Worm (Caenorhabditis elegans) whole organism, L2 larva: ENCODE data around the gene clec-238.

ENCODE experiments used
- C34F6.9 ChIP-seq: fragments of 150-350 bp; optimal IDR thresholded peaks from 2 replicates; lab custom pipeline; 2014; ENCODE audit warnings: missing biosample characterization, missing genetic modification characterization
- F13H6.1 ChIP-seq: sonication (generic microtip); optimal IDR thresholded peaks from 2 replicates; lab custom pipeline; 2016; ENCODE audit warnings: missing genetic modification characterization, missing compliant biosample characterization
- Y55F3AM.14 ChIP-seq: fragments of 200-800 bp; sonication (Bioruptor generic); optimal IDR thresholded peaks from 2 replicates; lab custom pipeline; 2018; ENCODE audit warnings: mild to moderate bottlenecking, missing genetic modification characterization, missing compliant biosample characterization
- alr-1 ChIP-seq: fragments of 150-350 bp; optimal IDR thresholded peaks from 2 replicates; lab custom pipeline; 2014; ENCODE audit warnings: missing biosample characterization, missing genetic modification characterization
- aly-2 ChIP-seq: fragments of 150-350 bp; optimal IDR thresholded peaks from 2 replicates; lab custom pipeline; 2014; ENCODE audit warnings: missing biosample characterization, missing genetic modification characterization
- ama-1 ChIP-seq: fragments of 150-350 bp; optimal IDR thresholded peaks from 2 replicates; lab custom pipeline; 2018; ENCODE audit warnings: inconsistent platforms
- blmp-1 ChIP-seq: sonication (generic microtip); optimal IDR thresholded peaks from 2 replicates; lab custom pipeline; 2017; ENCODE audit warnings: missing genetic modification characterization, mild to moderate bottlenecking, missing compliant biosample characterization, antibody characterized with exemption, moderate library complexity; ENCODE audit not compliant: insufficient read depth
- ceh-16 ChIP-seq: fragments of 150-350 bp; optimal IDR thresholded peaks from 2 replicates; lab custom pipeline; 2014; ENCODE audit warnings: missing biosample characterization, missing genetic modification characterization
- ceh-82 ChIP-seq: fragments of 150-350 bp; optimal IDR thresholded peaks from 2 replicates; lab custom pipeline; 2014; ENCODE audit warnings: missing biosample characterization, missing genetic modification characterization
- crh-2 ChIP-seq: sonication (generic microtip); optimal IDR thresholded peaks from 2 replicates; lab custom pipeline; 2017; ENCODE audit warnings: missing biosample characterization, missing genetic modification characterization
- egl-27 ChIP-seq: sonication (generic microtip); optimal IDR thresholded peaks from 3 replicates; lab custom pipeline; 2017; ENCODE audit warnings: missing biosample characterization, missing genetic modification reagents, missing genetic modification characterization
- elt-1 ChIP-seq: fragments of 150-350 bp; optimal IDR thresholded peaks from 2 replicates; lab custom pipeline; 2014; ENCODE audit warnings: missing biosample characterization, missing genetic modification characterization
- fos-1 ChIP-seq: fragments of 150-350 bp; optimal IDR thresholded peaks from 2 replicates; lab custom pipeline; 2014; ENCODE audit warnings: missing biosample characterization, missing genetic modification characterization
- gmeb-1 ChIP-seq: fragments of 150-350 bp; optimal IDR thresholded peaks from 2 replicates; lab custom pipeline; 2014; ENCODE audit warnings: missing biosample characterization, missing genetic modification characterization
- lin-39 ChIP-seq: fragments of 150-350 bp; optimal IDR thresholded peaks from 2 replicates; lab custom pipeline; 2014; ENCODE audit warnings: missing biosample characterization, missing genetic modification reagents, missing genetic modification characterization
- lsy-2 ChIP-seq, 2 experiments: fragments of 150-350 bp in 1 of 2; sonication (generic microtip) in 1 of 2; optimal IDR thresholded peaks; 2 replicates each; lab custom pipeline; 2014 to 2017; ENCODE audit warnings: missing biosample characterization in 2 of 2, missing genetic modification characterization in 2 of 2
- mab-5 ChIP-seq: fragments of 150-350 bp; optimal IDR thresholded peaks from 2 replicates; lab custom pipeline; 2014; ENCODE audit warnings: missing biosample characterization, missing genetic modification characterization
- mdl-1 ChIP-seq, 2 experiments: fragments of 150-350 bp in 1 of 2; sonication (generic microtip) in 1 of 2; optimal IDR thresholded peaks; 2 replicates each; lab custom pipeline; 2017; ENCODE audit warnings: missing biosample characterization in 2 of 2, missing genetic modification characterization in 2 of 2
- nhr-10 ChIP-seq: sonication (generic microtip); optimal IDR thresholded peaks from 2 replicates; lab custom pipeline; 2017; ENCODE audit warnings: missing biosample characterization, missing genetic modification characterization
- nhr-11 ChIP-seq: fragments of 150-350 bp; optimal IDR thresholded peaks from 2 replicates; lab custom pipeline; 2014; ENCODE audit warnings: missing biosample characterization, missing genetic modification characterization
- nhr-129 ChIP-seq: fragments of 150-350 bp; optimal IDR thresholded peaks from 2 replicates; lab custom pipeline; 2014; ENCODE audit warnings: missing biosample characterization, missing genetic modification characterization
- nhr-21 ChIP-seq: fragments of 150-350 bp; optimal IDR thresholded peaks from 2 replicates; lab custom pipeline; 2014; ENCODE audit warnings: missing biosample characterization, missing genetic modification characterization
- nhr-23 ChIP-seq: fragments of 150-350 bp; optimal IDR thresholded peaks from 2 replicates; lab custom pipeline; 2014; ENCODE audit warnings: missing biosample characterization, missing genetic modification reagents, missing genetic modification characterization
- nhr-237 ChIP-seq: fragments of 150-350 bp; optimal IDR thresholded peaks from 2 replicates; lab custom pipeline; 2014; ENCODE audit warnings: missing biosample characterization, missing genetic modification characterization
- nhr-6 ChIP-seq: fragments of 150-350 bp; optimal IDR thresholded peaks from 2 replicates; lab custom pipeline; 2014; ENCODE audit warnings: missing biosample characterization, missing genetic modification characterization
- nhr-77 ChIP-seq: fragments of 150-350 bp; optimal IDR thresholded peaks from 2 replicates; lab custom pipeline; 2014; ENCODE audit warnings: missing biosample characterization, missing genetic modification characterization
- peb-1 ChIP-seq: fragments of 150-350 bp; optimal IDR thresholded peaks from 2 replicates; lab custom pipeline; 2014; ENCODE audit warnings: missing biosample characterization, missing genetic modification characterization
- sem-4 ChIP-seq: fragments of 150-350 bp; optimal IDR thresholded peaks from 2 replicates; lab custom pipeline; 2014; ENCODE audit warnings: missing biosample characterization, missing genetic modification reagents, missing genetic modification characterization
- skn-1 ChIP-seq: sonication (generic microtip); optimal IDR thresholded peaks from 2 replicates; lab custom pipeline; 2017; ENCODE audit warnings: missing biosample characterization, missing genetic modification characterization
- sma-3 ChIP-seq: sonication (generic microtip); optimal IDR thresholded peaks from 2 replicates; lab custom pipeline; 2016; ENCODE audit warnings: missing genetic modification reagents, missing genetic modification characterization, missing compliant biosample characterization
- sma-9 ChIP-seq, 2 experiments: fragments of 150-350 bp in 1 of 2; sonication (generic microtip) in 1 of 2; optimal IDR thresholded peaks; 2 replicates each; lab custom pipeline; 2014 to 2016; ENCODE audit warnings: missing genetic modification characterization in 2 of 2, mild to moderate bottlenecking in 1 of 2, missing biosample characterization in 1 of 2, missing compliant biosample characterization in 1 of 2, missing genetic modification reagents in 1 of 2, moderate library complexity in 1 of 2
- snpc-4 ChIP-seq: fragments of 150-350 bp; optimal IDR thresholded peaks from 2 replicates; lab custom pipeline; 2014; ENCODE audit warnings: missing biosample characterization, missing genetic modification characterization
- unc-39 ChIP-seq: fragments of 150-350 bp; optimal IDR thresholded peaks from 2 replicates; lab custom pipeline; 2014; ENCODE audit warnings: missing biosample characterization, missing genetic modification characterization
- unc-62 ChIP-seq: fragments of 150-350 bp; optimal IDR thresholded peaks from 2 replicates; lab custom pipeline; 2014; ENCODE audit warnings: missing biosample characterization, missing genetic modification reagents, missing genetic modification characterization
- zag-1 ChIP-seq: fragments of 150-350 bp; optimal IDR thresholded peaks from 2 replicates; lab custom pipeline; 2014; ENCODE audit warnings: missing biosample characterization, missing genetic modification characterization
- ztf-1 ChIP-seq: fragments of 200-800 bp; sonication (Bioruptor generic); conservative IDR thresholded peaks from 2 replicates; pipeline ENCODE4 v1.3.6; 2022; ENCODE audit warnings: missing genetic modification characterization, missing compliant biosample characterization
- ztf-11 ChIP-seq: sonication (generic microtip); optimal IDR thresholded peaks from 2 replicates; lab custom pipeline; 2017; ENCODE audit warnings: missing biosample characterization, missing genetic modification characterization
- ztf-4 ChIP-seq: fragments of 150-350 bp; optimal IDR thresholded peaks from 2 replicates; lab custom pipeline; 2014; ENCODE audit warnings: missing biosample characterization, missing genetic modification characterization

The clec-238 gene

ce11 chrV:16987035-16987434 lies 35.4 kb downstream of the clec-238 start, which contains the start of gene Y102A5C.40:
TSS of gene Y102A5C.40 (minus strand) at chrV:16987135.
- TF ChIP-seq nhr-11 (tag; lab: Kevin White, UChicago) = no peak
- TF ChIP-seq sem-4 (tag; lab: Kevin White, UChicago) = no peak
- no peak for TF ChIP-seq skn-1
- TF ChIP-seq lsy-2 (tag; optimal IDR thresholded peaks at IDR 0.05; lab: Kevin White, UChicago) = no peak
- no peak for TF ChIP-seq ama-1 (lab: Kevin White, UChicago)
- TF ChIP-seq mdl-1 (tag; optimal IDR thresholded peaks at IDR 0.05; lab: Kevin White, UChicago) = no peak

- TF ChIP-seq ceh-82 (tag; lab: Kevin White, UChicago) = no peak
- no peak for TF ChIP-seq C34F6.9 (tag; lab: Kevin White, UChicago)
- TF ChIP-seq nhr-129 (tag; lab: Kevin White, UChicago) = no peak
- no peak for TF ChIP-seq lsy-2 (tag; optimal IDR thresholded peaks at IDR 0.05; lab: Kevin White, UChicago)
- TF ChIP-seq ama-1 (lab: Kevin White, UChicago) = no peak
- TF ChIP-seq lin-39 = no peak
- no peak for TF ChIP-seq F13H6.1 (tag; lab: Kevin White, UChicago)
- no peak for TF ChIP-seq unc-39 (tag; lab: Kevin White, UChicago)
- no peak for TF ChIP-seq crh-2 (tag; lab: Kevin White, UChicago)
- no peak for TF ChIP-seq sem-4 (tag; lab: Kevin White, UChicago)
Observed at ce11 chrV:16987783-16988182, 36.2 kb downstream of the clec-238 start.

DNA sequence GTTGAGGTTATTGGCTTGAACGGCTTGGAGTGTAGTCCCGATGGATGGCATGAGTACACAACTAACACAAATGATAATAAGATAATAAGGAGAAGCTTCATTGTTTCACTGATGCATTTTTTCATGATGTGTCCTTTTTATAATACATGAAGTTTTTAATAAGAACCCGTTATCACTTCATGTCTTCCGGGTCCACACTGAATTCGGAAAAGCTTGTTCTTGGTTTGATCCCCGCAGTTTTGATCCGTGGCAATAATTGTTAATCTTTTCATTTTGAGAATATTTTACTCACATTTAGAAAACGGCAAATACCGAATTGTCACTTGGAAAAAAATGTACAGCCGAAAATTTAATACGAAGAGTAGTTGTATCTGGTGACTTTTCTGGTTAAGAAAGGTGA lies 37.0 kb downstream of the clec-238 start, which contains the start of gene Y102A5C.27:
TSS of gene Y102A5C.27 (minus strand) at position 101 of the 400 bp plus-strand sequence.
- TF ChIP-seq nhr-21 (tag; lab: Kevin White, UChicago) (no peak), ztf-11 (no peak), elt-1 (tag; lab: Kevin White, UChicago) (no peak), nhr-10 (no peak), F13H6.1 (tag; lab: Kevin White, UChicago) (no peak), nhr-237 (no peak), mdl-1 (tag; optimal IDR thresholded peaks at IDR 0.05; lab: Kevin White, UChicago) (no peak), unc-62 (no peak), nhr-77 (tag; lab: Kevin White, UChicago) (no peak), sem-4 (tag; lab: Kevin White, UChicago) (no peak)

ce11 chrV:16991734-16992133 lies 40.1 kb downstream of the clec-238 start, which contains the start of gene srz-95:
TSS of gene srz-95 (plus strand) at chrV:16992034.
- no peak for TF ChIP-seq sma-3
- TF ChIP-seq egl-27 (tag; lab: Kevin White, UChicago) = no peak
- TF ChIP-seq F13H6.1 (tag; lab: Kevin White, UChicago) = no peak
- no peak for TF ChIP-seq ztf-4 (tag; lab: Kevin White, UChicago)
- no peak for TF ChIP-seq sma-9 (GFP tag; optimal IDR thresholded peaks at IDR 0.05; lab: Kevin White, UChicago)
- TF ChIP-seq sma-9 (tag; optimal IDR thresholded peaks at IDR 0.05; lab: Kevin White, UChicago) = no peak
- no peak for TF ChIP-seq mab-5
- no peak for TF ChIP-seq zag-1 (tag; lab: Kevin White, UChicago)
- no peak for TF ChIP-seq peb-1 (tag; lab: Kevin White, UChicago)
- TF ChIP-seq Y55F3AM.14 (GFP tag; lab: Kevin White, UChicago) = no peak
- TF ChIP-seq fos-1 (tag; lab: Kevin White, UChicago) = no peak
- TF ChIP-seq nhr-6 (tag; lab: Kevin White, UChicago) = no peak
- no peak for TF ChIP-seq nhr-23 (tag; lab: Kevin White, UChicago)
- TF ChIP-seq ama-1 (lab: Kevin White, UChicago) = no peak
- TF ChIP-seq, all 48 proteins: peak for 0

ce11 chrV:16992383-16992782 lies 40.8 kb downstream of the clec-238 start:
- no peak for TF ChIP-seq snpc-4 (tag; lab: Kevin White, UChicago)
- no peak for TF ChIP-seq ztf-1 (GFP tag; lab: Robert Waterston, UW)
- no peak for TF ChIP-seq nhr-129 (tag; lab: Kevin White, UChicago)
- no peak for TF ChIP-seq zag-1 (tag; lab: Kevin White, UChicago)
- no peak for TF ChIP-seq sma-9 (GFP tag; optimal IDR thresholded peaks at IDR 0.05; lab: Kevin White, UChicago)
- TF ChIP-seq sma-9 (tag; optimal IDR thresholded peaks at IDR 0.05; lab: Kevin White, UChicago) = no peak
- no peak for TF ChIP-seq gmeb-1 (tag; lab: Kevin White, UChicago)
- no peak for TF ChIP-seq mab-5
- no peak for TF ChIP-seq aly-2 (tag; lab: Kevin White, UChicago)
- TF ChIP-seq nhr-23 (tag; lab: Kevin White, UChicago) = no peak
- TF ChIP-seq nhr-21 (tag; lab: Kevin White, UChicago) = no peak
- TF ChIP-seq blmp-1 (tag; lab: Kevin White, UChicago) = no peak
- no peak for TF ChIP-seq alr-1
- TF ChIP-seq C34F6.9 (tag; lab: Kevin White, UChicago) = no peak
- TF ChIP-seq lin-39 = no peak
- no peak for TF ChIP-seq ceh-16
- no peak for TF ChIP-seq unc-62
- TF ChIP-seq nhr-6 (tag; lab: Kevin White, UChicago) = no peak
